Fruit fly (Drosophila melanogaster) whole organism, prepupa: Measurements from ENCODE around the gene CG1943.

ENCODE experiments used
- CG10669 ChIP-seq: fragments of 200-800 bp; sonication (Bioruptor generic); optimal IDR thresholded peaks from 3 replicates; lab custom pipeline; 2018; ENCODE audit warnings: missing biosample characterization, mild to moderate bottlenecking, missing genetic modification characterization, moderate library complexity
- CG11762 ChIP-seq: fragments of 200-800 bp; sonication (Bioruptor generic); optimal IDR thresholded peaks from 3 replicates; lab custom pipeline; 2016; ENCODE audit warnings: missing biosample characterization, missing genetic modification characterization; ENCODE audit not compliant: insufficient read depth
- CG11902 ChIP-seq: fragments of 200-800 bp; sonication (Bioruptor generic); optimal IDR thresholded peaks from 3 replicates; lab custom pipeline; 2016; ENCODE audit warnings: missing biosample characterization, missing genetic modification characterization
- CG15336 ChIP-seq: fragments of 200-800 bp; sonication (Bioruptor generic); IDR thresholded peaks from 2 replicates; pipeline ENCODE4 v1.3.6; 2022; ENCODE audit warnings: missing biosample characterization, missing genetic modification characterization
- CG1621 ChIP-seq: fragments of 200-800 bp; sonication (Bioruptor generic); optimal IDR thresholded peaks from 3 replicates; lab custom pipeline; 2018; ENCODE audit warnings: missing biosample characterization, mild to moderate bottlenecking, missing genetic modification characterization
- CG16779 ChIP-seq: fragments of 200-800 bp; sonication (Bioruptor generic); optimal IDR thresholded peaks from 3 replicates; lab custom pipeline; 2017; ENCODE audit warnings: missing biosample characterization, mild to moderate bottlenecking, missing genetic modification characterization
- CG3032 ChIP-seq: fragments of 200-800 bp; optimal IDR thresholded peaks from 2 replicates; lab custom pipeline; 2019; ENCODE audit warnings: missing biosample characterization, mild to moderate bottlenecking, missing genetic modification characterization, moderate library complexity
- CG34406 ChIP-seq: fragments of 200-800 bp; sonication (Bioruptor generic); optimal IDR thresholded peaks from 3 replicates; lab custom pipeline; 2016; ENCODE audit warnings: missing biosample characterization, missing genetic modification characterization
- CG3919 ChIP-seq: fragments of 200-800 bp; sonication (Bioruptor generic); optimal IDR thresholded peaks from 3 replicates; lab custom pipeline; 2016; ENCODE audit warnings: missing biosample characterization, missing genetic modification characterization
- CG4318 ChIP-seq: fragments of 200-800 bp; sonication (Bioruptor generic); optimal IDR thresholded peaks from 3 replicates; lab custom pipeline; 2017; ENCODE audit warnings: missing biosample characterization, mild to moderate bottlenecking, missing genetic modification characterization
- CG6163 ChIP-seq: fragments of 200-800 bp; sonication (Bioruptor generic); IDR thresholded peaks from 3 replicates; pipeline ENCODE4 v1.3.6; 2022; ENCODE audit warnings: missing biosample characterization, missing genetic modification characterization
- CG6792 ChIP-seq: fragments of 200-800 bp; sonication (Bioruptor generic); optimal IDR thresholded peaks from 3 replicates; lab custom pipeline; 2016; ENCODE audit warnings: missing biosample characterization, missing genetic modification characterization
- CG6808 ChIP-seq: fragments of 200-800 bp; sonication (Bioruptor generic); optimal IDR thresholded peaks from 3 replicates; lab custom pipeline; 2017; ENCODE audit warnings: missing biosample characterization, missing genetic modification characterization, mild to moderate bottlenecking, moderate library complexity, missing genetic modification reagents
- CG6854 ChIP-seq: fragments of 200-800 bp; sonication (Bioruptor generic); optimal IDR thresholded peaks from 2 replicates; lab custom pipeline; 2017; ENCODE audit warnings: missing biosample characterization, mild to moderate bottlenecking, missing genetic modification characterization
- CG7368 ChIP-seq: fragments of 200-800 bp; sonication (Bioruptor generic); optimal IDR thresholded peaks from 3 replicates; lab custom pipeline; 2016; ENCODE audit warnings: missing biosample characterization, missing genetic modification characterization
- CG8119 ChIP-seq: fragments of 200-800 bp; sonication (Bioruptor generic); IDR thresholded peaks from 3 replicates; pipeline ENCODE4 v1.3.6; 2022; ENCODE audit warnings: missing biosample characterization, missing genetic modification characterization
- CG8319 ChIP-seq: fragments of 200-800 bp; sonication (Bioruptor generic); optimal IDR thresholded peaks from 3 replicates; lab custom pipeline; 2016; ENCODE audit warnings: missing biosample characterization, missing genetic modification characterization
- CG8632 ChIP-seq: fragments of 200-800 bp; sonication (Bioruptor generic); optimal IDR thresholded peaks from 3 replicates; lab custom pipeline; 2016; ENCODE audit warnings: missing biosample characterization, missing genetic modification characterization
- Eip75B ChIP-seq: fragments of 200-800 bp; sonication (Bioruptor generic); optimal IDR thresholded peaks from 3 replicates; lab custom pipeline; 2016; ENCODE audit warnings: missing biosample characterization, missing genetic modification characterization
- Eip78C ChIP-seq: fragments of 200-800 bp; sonication (Bioruptor generic); peaks from one replicate; lab custom pipeline; 2016; ENCODE audit warnings: missing biosample characterization, missing genetic modification characterization
- Ets21C ChIP-seq: fragments of 200-800 bp; sonication (Bioruptor generic); optimal IDR thresholded peaks from 3 replicates; lab custom pipeline; 2016; ENCODE audit warnings: missing biosample characterization, missing genetic modification characterization
- Ets96B ChIP-seq: fragments of 200-800 bp; optimal IDR thresholded peaks from 2 replicates; lab custom pipeline; 2019; ENCODE audit warnings: missing biosample characterization, mild to moderate bottlenecking, missing genetic modification characterization, moderate library complexity
- Gug ChIP-seq: fragments of 200-800 bp; sonication (Bioruptor generic); IDR thresholded peaks from 2 replicates; pipeline ENCODE4 v1.3.6; 2022; ENCODE audit warnings: missing biosample characterization, missing genetic modification characterization
- Hr39 ChIP-seq: fragments of 200-800 bp; sonication (Bioruptor generic); optimal IDR thresholded peaks from 2 replicates; lab custom pipeline; 2016; ENCODE audit warnings: missing biosample characterization, missing genetic modification characterization
- Hr4 ChIP-seq: fragments of 200-800 bp; sonication (Bioruptor generic); optimal IDR thresholded peaks from 3 replicates; lab custom pipeline; 2016; ENCODE audit warnings: missing biosample characterization, missing genetic modification characterization
- Lpt ChIP-seq: fragments of 200-800 bp; sonication (Bioruptor generic); optimal IDR thresholded peaks from 3 replicates; lab custom pipeline; 2016; ENCODE audit warnings: missing biosample characterization, missing genetic modification characterization
- Met ChIP-seq: fragments of 200-800 bp; sonication (Bioruptor generic); optimal IDR thresholded peaks from 3 replicates; lab custom pipeline; 2016; ENCODE audit warnings: missing biosample characterization, missing genetic modification characterization
- Sox14 ChIP-seq: fragments of 200-800 bp; sonication (Bioruptor generic); optimal IDR thresholded peaks from 3 replicates; lab custom pipeline; 2016; ENCODE audit warnings: missing biosample characterization, missing genetic modification characterization
- Sox15 ChIP-seq: fragments of 200-800 bp; sonication (Bioruptor generic); optimal IDR thresholded peaks from 3 replicates; lab custom pipeline; 2016; ENCODE audit warnings: missing biosample characterization, missing genetic modification characterization
- achi ChIP-seq: fragments of 200-800 bp; sonication (Bioruptor generic); optimal IDR thresholded peaks from 3 replicates; lab custom pipeline; 2016; ENCODE audit warnings: missing biosample characterization, missing genetic modification characterization
- dsx ChIP-seq: fragments of 200-800 bp; optimal IDR thresholded peaks from 3 replicates; lab custom pipeline; 2019; ENCODE audit warnings: missing biosample characterization, mild to moderate bottlenecking, missing genetic modification characterization, moderate library complexity; ENCODE audit not compliant: poor library complexity, severe bottlenecking
- eg ChIP-seq: fragments of 200-800 bp; sonication (Bioruptor generic); IDR thresholded peaks from 3 replicates; pipeline ENCODE4 v1.3.6; 2022; ENCODE audit warnings: missing biosample characterization, missing genetic modification characterization
- esn ChIP-seq: fragments of 200-800 bp; sonication (Bioruptor generic); optimal IDR thresholded peaks from 2 replicates; lab custom pipeline; 2016; ENCODE audit warnings: missing biosample characterization, mild to moderate bottlenecking, missing genetic modification characterization, moderate library complexity
- fd59A ChIP-seq: fragments of 200-800 bp; sonication (Bioruptor generic); optimal IDR thresholded peaks from 2 replicates; lab custom pipeline; 2017; ENCODE audit warnings: missing biosample characterization, mild to moderate bottlenecking, missing genetic modification characterization, missing genetic modification reagents
- fkh ChIP-seq: fragments of 200-800 bp; sonication (Bioruptor generic); optimal IDR thresholded peaks from 3 replicates; lab custom pipeline; 2017; ENCODE audit warnings: missing biosample characterization, mild to moderate bottlenecking, missing genetic modification characterization, moderate library complexity
- lz ChIP-seq: fragments of 200-800 bp; sonication (Bioruptor generic); optimal IDR thresholded peaks from 3 replicates; lab custom pipeline; 2016; ENCODE audit warnings: missing biosample characterization, missing genetic modification characterization
- salr ChIP-seq, 2 experiments: fragments of 200-800 bp; sonication (Bioruptor generic); optimal IDR thresholded peaks; 3 replicates each; lab custom pipeline; 2016 to 2018; ENCODE audit warnings: missing biosample characterization in 2 of 2, missing genetic modification characterization in 2 of 2, mild to moderate bottlenecking in 1 of 2
- ss ChIP-seq, 2 experiments: fragments of 200-800 bp; sonication (Bioruptor generic); optimal IDR thresholded peaks; 2 replicates in 1 of 2; 3 replicates in 1 of 2; lab custom pipeline; 2017 to 2018; ENCODE audit warnings: mild to moderate bottlenecking in 2 of 2, missing biosample characterization in 2 of 2, missing genetic modification characterization in 2 of 2, moderate library complexity in 1 of 2
- svp ChIP-seq: fragments of 200-800 bp; sonication (Bioruptor generic); peaks from one replicate; lab custom pipeline; 2016; ENCODE audit warnings: missing biosample characterization, missing genetic modification characterization
- topi ChIP-seq: fragments of 200-800 bp; sonication (Bioruptor generic); optimal IDR thresholded peaks from 3 replicates; lab custom pipeline; 2016; ENCODE audit warnings: missing biosample characterization, missing genetic modification characterization
- vri ChIP-seq: fragments of 200-800 bp; sonication (Bioruptor generic); optimal IDR thresholded peaks from 3 replicates; lab custom pipeline; 2016; ENCODE audit warnings: missing biosample characterization, mild to moderate bottlenecking, missing genetic modification characterization

The CG1943 gene

dm6 chr3R:7088837-7089361, 14.2 kb downstream of the CG1943 start:
- TF ChIP-seq Met (GFP tag; lab: Kevin White, UChicago) (no peak), ss (GFP tag; optimal IDR thresholded peaks at IDR 0.05; lab: Kevin White, UChicago) (peak; percentile 3 to 87), CG15336 (GFP tag; lab: Robert Waterston, UW) (peak; percentile 5; the same call in 1 of the 2 replicates), Lpt (peak; percentile 21), eg (GFP tag; lab: Robert Waterston, UW) (peak; percentile 47; the same call in 2 of the 3 replicates), esn (no peak), Eip78C (GFP tag; lab: Kevin White, UChicago) (peak; percentile 58), svp (GFP tag; lab: Kevin White, UChicago) (peak; percentile 57), CG8119 (GFP tag; lab: Robert Waterston, UW) (0 out of 3 replicates have a peak, but pooled peaks have one; percentile 12)

dm6 chr3R:7089522-7090336, 15.1 kb downstream of the CG1943 start:
- TF ChIP-seq vri (GFP tag; lab: Kevin White, UChicago) (no peak), salr (GFP tag; optimal IDR thresholded peaks at IDR 0.05; lab: Kevin White, UChicago) (no peak), fd59A (GFP tag; lab: Kevin White, UChicago) (no peak), achi (GFP tag; lab: Kevin White, UChicago) (peak; percentile 2), dsx (GFP tag; lab: Kevin White, UChicago) (peak; percentile 32), Met (GFP tag; lab: Kevin White, UChicago) (peak; percentile 12), CG6854 (GFP tag; lab: Kevin White, UChicago) (peak; percentile 2), Ets21C (no peak), Sox14 (GFP tag; lab: Kevin White, UChicago) (no peak), ss (GFP tag; optimal IDR thresholded peaks at IDR 0.05; lab: Kevin White, UChicago) (peak in 1 of 2 experiments; percentile 13), CG10669 (GFP tag; lab: Kevin White, UChicago) (no peak), CG11762 (GFP tag; lab: Kevin White, UChicago) (no peak), CG16779 (tag; lab: Kevin White, UChicago) (no peak), Gug (GFP tag; lab: Robert Waterston, UW) (no peak), CG7368 (no peak), Lpt (peak; percentile 67), Eip78C (GFP tag; lab: Kevin White, UChicago) (peak; percentile 42), Ets96B (no peak), CG6792 (GFP tag; lab: Kevin White, UChicago) (no peak), CG11902 (GFP tag; lab: Kevin White, UChicago) (no peak), fkh (GFP tag; lab: Kevin White, UChicago) (peak; percentile 42), CG8319 (GFP tag; lab: Kevin White, UChicago) (no peak), CG6808 (GFP tag; lab: Kevin White, UChicago) (peak; percentile 35), Eip75B (GFP tag; lab: Kevin White, UChicago) (no peak), CG8119 (GFP tag; lab: Robert Waterston, UW) (no peak), svp (GFP tag; lab: Kevin White, UChicago) (peak; percentile 11)
- TF ChIP-seq, all 60 proteins: peak for 10

- TF ChIP-seq topi (GFP tag; lab: Kevin White, UChicago): peak; percentile 16
- TF ChIP-seq CG11762 (GFP tag; lab: Kevin White, UChicago): no peak
- TF ChIP-seq Sox14 (GFP tag; lab: Kevin White, UChicago): peak; percentile 6
- no peak for TF ChIP-seq fd59A (GFP tag; lab: Kevin White, UChicago)
- peak; percentile 52 for TF ChIP-seq svp (GFP tag; lab: Kevin White, UChicago)
- peak; percentile 34; the same call in 1 of the 3 replicates for TF ChIP-seq eg (GFP tag; lab: Robert Waterston, UW)
- peak; percentile 16 for TF ChIP-seq CG34406
- peak; percentile 4 for TF ChIP-seq CG3032 (tag; lab: Kevin White, UChicago)
- TF ChIP-seq CG4318 (GFP tag; lab: Kevin White, UChicago): no peak
- peak; percentile 35; the same call in 2 of the 3 replicates for TF ChIP-seq CG8119 (GFP tag; lab: Robert Waterston, UW)
- no peak for TF ChIP-seq CG6808 (GFP tag; lab: Kevin White, UChicago)
- TF ChIP-seq Met (GFP tag; lab: Kevin White, UChicago): peak; percentile 28
- no peak for TF ChIP-seq Eip75B (GFP tag; lab: Kevin White, UChicago)
- peak; percentile 26 for TF ChIP-seq Hr4 (GFP tag; lab: Kevin White, UChicago)
- TF ChIP-seq Sox15: no peak
- 0 out of 3 replicates have a peak, but pooled peaks have one; percentile 7 for TF ChIP-seq CG6163 (GFP tag; lab: Robert Waterston, UW)
- TF ChIP-seq vri (GFP tag; lab: Kevin White, UChicago): no peak
- TF ChIP-seq CG1621 (tag; lab: Kevin White, UChicago): peak; percentile 13
- TF ChIP-seq salr (GFP tag; optimal IDR thresholded peaks at IDR 0.05; lab: Kevin White, UChicago): peak in 1 of 2 experiments; percentile 3
- TF ChIP-seq CG3919: peak; percentile 33
- peak; percentile 8 for TF ChIP-seq CG8632
- peak; percentile 68 for TF ChIP-seq Eip78C (GFP tag; lab: Kevin White, UChicago)
- peak in 1 of 2 experiments; percentile 12 for TF ChIP-seq ss (GFP tag; optimal IDR thresholded peaks at IDR 0.05; lab: Kevin White, UChicago)
- TF ChIP-seq Hr39 (GFP tag; lab: Kevin White, UChicago): no peak
- TF ChIP-seq lz (GFP tag; lab: Kevin White, UChicago): peak; percentile 1
These were observed 15.7 kb downstream of the CG1943 start for dm6 chr3R:7090337-7090830.
